Worm (Caenorhabditis elegans): ENCODE measurements around the gene hap-1.

hap-1 gene

DNA sequence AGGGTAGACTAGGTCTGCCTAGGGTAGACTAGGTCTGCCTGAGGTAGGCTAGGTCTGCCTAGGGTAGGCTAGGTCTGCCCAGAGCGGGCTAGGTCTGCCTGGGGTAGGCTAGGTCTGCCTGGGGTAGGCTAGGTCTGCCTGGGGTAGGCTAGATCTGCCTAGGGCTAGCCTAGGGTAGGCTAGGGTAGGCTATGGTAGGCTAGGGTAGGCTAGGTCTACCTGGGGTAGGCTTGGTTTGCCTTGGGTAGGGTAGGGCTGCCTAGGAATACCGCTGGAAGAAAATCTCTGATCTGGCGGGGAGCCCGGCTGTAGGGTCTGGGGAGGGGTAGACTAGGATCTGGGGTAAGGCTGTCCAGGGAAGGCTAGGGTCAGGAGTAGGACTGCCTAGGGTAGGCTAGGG lies 21.7 kb downstream of the hap-1 start:
- no peak for TF ChIP-seq unc-62 (GFP tag; optimal IDR thresholded peaks at IDR 0.05)

- TF ChIP-seq unc-62 (GFP tag; optimal IDR thresholded peaks at IDR 0.05): no peak
Measured at ce11 chrIII:5286205-5286604, 22.5 kb downstream of the hap-1 start, which contains the start of gene ZC395.11. TSS of gene ZC395.11 (minus strand) at chrIII:5286305.

ce11 chrIII:5287877-5288276 lies 24.1 kb downstream of the hap-1 start, which contains the start of gene T15B12.1:
TSS of gene T15B12.1 (plus strand) at chrIII:5288177.
- TF ChIP-seq unc-62 (GFP tag; optimal IDR thresholded peaks at IDR 0.05): no peak

- no peak for TF ChIP-seq unc-62 (GFP tag; optimal IDR thresholded peaks at IDR 0.05)
Measured at ce11 chrIII:5290230-5290629, 26.5 kb downstream of the hap-1 start.

DNA sequence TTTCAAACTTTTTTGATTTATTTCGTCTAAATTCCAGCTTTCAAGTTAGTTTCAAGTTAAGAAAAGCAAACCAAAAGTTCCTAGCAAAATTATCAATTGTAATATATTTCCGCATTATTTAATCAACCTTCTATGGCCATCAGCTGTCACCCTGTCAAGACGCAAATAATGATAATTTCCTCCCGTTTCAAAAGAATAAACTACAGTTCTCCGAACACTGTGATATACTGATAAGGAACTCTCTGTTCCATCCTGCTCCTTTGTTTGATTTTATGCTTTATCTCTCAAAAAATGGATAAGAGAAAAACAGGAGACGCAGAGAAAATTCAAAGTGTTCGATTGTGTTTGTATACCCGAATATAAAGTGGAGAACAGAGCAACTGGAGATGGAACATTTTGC lies 27.5 kb downstream of the hap-1 start:
- no peak for TF ChIP-seq unc-62 (GFP tag; optimal IDR thresholded peaks at IDR 0.05)

- TF ChIP-seq unc-62 (GFP tag; optimal IDR thresholded peaks at IDR 0.05): no peak
Measured at ce11 chrIII:5294281-5294680, 30.5 kb downstream of the hap-1 start.

ce11 chrIII:5294867-5295266 lies 31.1 kb downstream of the hap-1 start:
- no peak for TF ChIP-seq unc-62 (GFP tag; optimal IDR thresholded peaks at IDR 0.05)

ce11 chrIII:5301786-5302268 lies 38.1 kb downstream of the hap-1 start, which contains the start of the genes T15B12.2 and F52C9.5:
TSS of gene T15B12.2 (minus strand) at chrIII:5301886.
TSS of gene F52C9.5 (plus strand) at chrIII:5302218.
- no peak for TF ChIP-seq unc-62 (GFP tag; optimal IDR thresholded peaks at IDR 0.05)

- TF ChIP-seq unc-62 (GFP tag; optimal IDR thresholded peaks at IDR 0.05): no peak
Measured at ce11 chrIII:5304044-5304443, 40.3 kb downstream of the hap-1 start.

- TF ChIP-seq unc-62 (GFP tag; optimal IDR thresholded peaks at IDR 0.05): no peak
Measured at ce11 chrIII:5305725-5306124, 42.0 kb downstream of the hap-1 start.

- no peak for TF ChIP-seq unc-62 (GFP tag; optimal IDR thresholded peaks at IDR 0.05)
Measured at ce11 chrIII:5308278-5308677, 44.5 kb downstream of the hap-1 start, which contains the start of gene mog-3. TSS of gene mog-3 (plus strand) at chrIII:5308596.

- TF ChIP-seq unc-62 (GFP tag; optimal IDR thresholded peaks at IDR 0.05): no peak
Measured at ce11 chrIII:5310403-5310802, 46.7 kb downstream of the hap-1 start.

- no peak for TF ChIP-seq unc-62 (GFP tag; optimal IDR thresholded peaks at IDR 0.05)
Measured at ce11 chrIII:5310940-5311339, 47.2 kb downstream of the hap-1 start, which contains the start of gene pqe-1. TSS of gene pqe-1 (plus strand) at chrIII:5311240.

Measured in whole organism, dauer.